Fruit fly (Drosophila melanogaster): Measurements from ENCODE around the gene CG43246.
A peak's percentile ranks its signal among the peaks of the same experiment; 100 is the strongest.

CG43246 gene

dm6 chr3L:14509981-14510380 lies 26.5 kb upstream of the CG43246 start (continued):
- no peak for TF ChIP-seq eyg (GFP tag; optimal IDR thresholded peaks at IDR 0.05)
- TF ChIP-seq CG12769 (tag; optimal IDR thresholded peaks at IDR 0.05): no peak
- TF ChIP-seq CG12659 (GFP tag; optimal IDR thresholded peaks at IDR 0.05): no peak
- TF ChIP-seq CG10267 (tag; optimal IDR thresholded peaks at IDR 0.05): no peak
- TF ChIP-seq Eip74EF (GFP tag; optimal IDR thresholded peaks at IDR 0.05): no peak
- peak; percentile 4 for TF ChIP-seq B-H2 (GFP tag; optimal IDR thresholded peaks at IDR 0.05)
- TF ChIP-seq CG17385 (GFP tag; optimal IDR thresholded peaks at IDR 0.05): no peak
- no peak for TF ChIP-seq CG1832 (GFP tag; optimal IDR thresholded peaks at IDR 0.05)
- peak; percentile 30; the same call in 1 of the 2 replicates for TF ChIP-seq rib (GFP tag; IDR thresholded peaks at IDR 0.05)
- no peak for TF ChIP-seq HLH4C (GFP tag; IDR thresholded peaks at IDR 0.05; ENCODE audit: partially characterized antibody)
- TF ChIP-seq CG1024 (GFP tag; IDR thresholded peaks at IDR 0.05): no peak
- TF ChIP-seq cato (GFP tag; optimal IDR thresholded peaks at IDR 0.05; ENCODE audit: borderline replicate concordance): no peak
- no peak for TF ChIP-seq zen (tag; optimal IDR thresholded peaks at IDR 0.05)
- TF ChIP-seq D19B (GFP tag; optimal IDR thresholded peaks at IDR 0.05): no peak
- TF ChIP-seq fru (optimal IDR thresholded peaks at IDR 0.05): no peak
- no peak for TF ChIP-seq CG9817 (tag; optimal IDR thresholded peaks at IDR 0.05)

- TF ChIP-seq chm (GFP tag; IDR thresholded peaks at IDR 0.05) (no peak), abd-A (tag; optimal IDR thresholded peaks at IDR 0.05) (no peak), dmrt99B (tag; optimal IDR thresholded peaks at IDR 0.05) (no peak), sens (GFP tag) (peak; percentile 65), Mrtf (GFP tag; IDR thresholded peaks at IDR 0.05) (no peak), lbe (GFP tag; optimal IDR thresholded peaks at IDR 0.05) (no peak), TFAM (GFP tag; optimal IDR thresholded peaks at IDR 0.05) (no peak), Dll (GFP tag; IDR thresholded peaks at IDR 0.05; ENCODE audit: partially characterized antibody) (no peak), run (tag; optimal IDR thresholded peaks at IDR 0.05) (no peak), ind (GFP tag; optimal IDR thresholded peaks at IDR 0.05) (no peak), pfk (GFP tag; optimal IDR thresholded peaks at IDR 0.05) (no peak), CG7987 (GFP tag; optimal IDR thresholded peaks at IDR 0.05) (no peak), cwo (GFP tag; optimal IDR thresholded peaks at IDR 0.05) (no peak), amos (GFP tag; IDR thresholded peaks at IDR 0.05; ENCODE audit: partially characterized antibody) (peak; percentile 53), Nf-YA (GFP tag; IDR thresholded peaks at IDR 0.05) (no peak), grn (GFP tag; optimal IDR thresholded peaks at IDR 0.05) (peak; percentile 58), chif (GFP tag; optimal IDR thresholded peaks at IDR 0.05) (no peak), CG9215 (GFP tag; IDR thresholded peaks at IDR 0.05) (no peak), CG12155 (GFP tag; optimal IDR thresholded peaks at IDR 0.05) (no peak), HmgZ (tag; optimal IDR thresholded peaks at IDR 0.05) (peak; percentile 23), nmo (GFP tag; optimal IDR thresholded peaks at IDR 0.05) (peak; percentile 4), Nf-YC (tag; optimal IDR thresholded peaks at IDR 0.05) (no peak), slou (GFP tag; optimal IDR thresholded peaks at IDR 0.05) (no peak), CG30431 (GFP tag; optimal IDR thresholded peaks at IDR 0.05) (no peak), CG3163 (GFP tag; optimal IDR thresholded peaks at IDR 0.05) (no peak), Blimp-1 (GFP tag; optimal IDR thresholded peaks at IDR 0.05) (no peak), en (GFP tag; optimal IDR thresholded peaks at IDR 0.05) (no peak), klu (GFP tag; IDR thresholded peaks at IDR 0.05) (no peak), CG4328 (GFP tag; optimal IDR thresholded peaks at IDR 0.05) (no peak), Xbp1 (GFP tag; optimal IDR thresholded peaks at IDR 0.05) (no peak), gro (GFP tag; optimal IDR thresholded peaks at IDR 0.05) (no peak), CG8388 (GFP tag; optimal IDR thresholded peaks at IDR 0.05) (no peak), gt (GFP tag; IDR thresholded peaks at IDR 0.05) (no peak), Oli (tag; optimal IDR thresholded peaks at IDR 0.05) (no peak), Hr51 (GFP tag; optimal IDR thresholded peaks at IDR 0.05) (no peak)
Observed at dm6 chr3L:14513286-14513685, 23.1 kb upstream of the CG43246 start.
